Worm (Caenorhabditis elegans) whole organism, young adult: ENCODE results near the gene cest-10.

ENCODE experiments used
- B0261.1 ChIP-seq: sonication (generic microtip); optimal IDR thresholded peaks from 2 replicates; lab custom pipeline; 2016; ENCODE audit warnings: mild to moderate bottlenecking, missing genetic modification characterization, moderate library complexity, missing compliant biosample characterization
- C06A6.2 ChIP-seq: fragments of 200-800 bp; sonication (Bioruptor generic); conservative IDR thresholded peaks from 2 replicates; pipeline ENCODE4 v1.3.6; 2022; ENCODE audit warnings: missing genetic modification characterization, missing compliant biosample characterization
- F22D6.2 ChIP-seq: sonication (generic microtip); optimal IDR thresholded peaks from 2 replicates; lab custom pipeline; 2016; ENCODE audit warnings: mild to moderate bottlenecking, missing genetic modification characterization, missing compliant biosample characterization
- F23B12.7 ChIP-seq: sonication (generic microtip); optimal IDR thresholded peaks from 2 replicates; lab custom pipeline; 2017; ENCODE audit warnings: missing genetic modification characterization, mild to moderate bottlenecking, missing compliant biosample characterization, antibody characterized with exemption, moderate library complexity; ENCODE audit not compliant: insufficient read depth
- F33H1.4 ChIP-seq: fragments of 200-800 bp; sonication (Bioruptor generic); IDR thresholded peaks from 2 replicates; pipeline ENCODE4 v1.3.6; 2022; ENCODE audit warnings: missing genetic modification reagents, missing genetic modification characterization, missing compliant biosample characterization
- F52B5.7 ChIP-seq: sonication (generic microtip); optimal IDR thresholded peaks from 2 replicates; lab custom pipeline; 2016; ENCODE audit warnings: mild to moderate bottlenecking, missing genetic modification characterization, missing compliant biosample characterization
- F55B11.4 ChIP-seq: sonication (generic microtip); optimal IDR thresholded peaks from 2 replicates; lab custom pipeline; 2016; ENCODE audit warnings: missing compliant biosample characterization, missing genetic modification characterization, borderline replicate concordance; ENCODE audit not compliant: insufficient read depth
- F57C9.4 ChIP-seq: sonication (generic microtip); optimal IDR thresholded peaks from 2 replicates; lab custom pipeline; 2017; ENCODE audit warnings: mild to moderate bottlenecking, missing genetic modification characterization, missing compliant biosample characterization
- K11D2.4 ChIP-seq: fragments of 200-800 bp; sonication (Bioruptor generic); IDR thresholded peaks from 2 replicates; pipeline ENCODE4 v1.3.6; 2022; ENCODE audit warnings: missing genetic modification reagents, missing genetic modification characterization, missing compliant biosample characterization
- K12H6.12 ChIP-seq: fragments of 200-800 bp; sonication (Bioruptor generic); optimal IDR thresholded peaks from 2 replicates; lab custom pipeline; 2018; ENCODE audit warnings: mild to moderate bottlenecking, missing genetic modification characterization, missing compliant biosample characterization
- Y95B8A.8 ChIP-seq: fragments of 200-800 bp; sonication (Bioruptor generic); IDR thresholded peaks from 2 replicates; pipeline ENCODE4 v1.3.6; 2022; ENCODE audit warnings: missing genetic modification reagents, missing genetic modification characterization, missing compliant biosample characterization
- athp-1 ChIP-seq: sonication (generic microtip); optimal IDR thresholded peaks from 2 replicates; lab custom pipeline; 2017; ENCODE audit warnings: mild to moderate bottlenecking, missing genetic modification characterization, missing compliant biosample characterization
- attf-6 ChIP-seq: fragments of 200-800 bp; sonication (Bioruptor generic); IDR thresholded peaks from 2 replicates; pipeline ENCODE4 v1.3.6; 2022; ENCODE audit warnings: missing genetic modification reagents, missing genetic modification characterization, missing compliant biosample characterization
- bed-2 ChIP-seq: fragments of 200-800 bp; sonication (Bioruptor generic); IDR thresholded peaks from 2 replicates; pipeline ENCODE4 v1.3.6; 2022; ENCODE audit warnings: missing genetic modification reagents, missing genetic modification characterization, missing compliant biosample characterization
- cebp-2 ChIP-seq: fragments of 200-800 bp; sonication (Bioruptor generic); IDR thresholded peaks from 2 replicates; pipeline ENCODE4 v1.3.6; 2022; ENCODE audit warnings: missing genetic modification characterization, missing compliant biosample characterization
- ceh-58 ChIP-seq: fragments of 200-800 bp; sonication (Bioruptor generic); IDR thresholded peaks from 2 replicates; pipeline ENCODE4 v1.3.6; 2022; ENCODE audit warnings: missing genetic modification characterization, missing compliant biosample characterization
- ceh-79 ChIP-seq: sonication (generic microtip); optimal IDR thresholded peaks from 2 replicates; lab custom pipeline; 2017; ENCODE audit warnings: mild to moderate bottlenecking, missing genetic modification characterization, missing compliant biosample characterization
- ceh-91 ChIP-seq: fragments of 200-800 bp; sonication (Bioruptor generic); IDR thresholded peaks from 2 replicates; pipeline ENCODE4 v1.3.6; 2022; ENCODE audit warnings: missing genetic modification reagents, missing genetic modification characterization, missing compliant biosample characterization
- die-1 ChIP-seq: sonication (generic microtip); optimal IDR thresholded peaks from 2 replicates; lab custom pipeline; 2016; ENCODE audit warnings: missing genotype, mild to moderate bottlenecking, missing genetic modification characterization, missing compliant biosample characterization
- dpff-1 ChIP-seq: sonication (generic microtip); optimal IDR thresholded peaks from 2 replicates; lab custom pipeline; 2017; ENCODE audit warnings: mild to moderate bottlenecking, missing genetic modification characterization, missing compliant biosample characterization
- ets-4 ChIP-seq: fragments of 200-800 bp; sonication (Bioruptor generic); optimal IDR thresholded peaks from 2 replicates; lab custom pipeline; 2018; ENCODE audit warnings: mild to moderate bottlenecking, missing genetic modification characterization, missing compliant biosample characterization
- hlh-12 ChIP-seq: sonication (generic microtip); optimal IDR thresholded peaks from 2 replicates; lab custom pipeline; 2016; ENCODE audit warnings: missing genetic modification characterization, missing compliant biosample characterization
- hmg-20 ChIP-seq: fragments of 200-800 bp; sonication (Bioruptor generic); IDR thresholded peaks from 2 replicates; pipeline ENCODE4 v1.3.6; 2022; ENCODE audit warnings: missing genetic modification reagents, missing genetic modification characterization, missing compliant biosample characterization
- lin-26 ChIP-seq: fragments of 200-800 bp; sonication (Bioruptor generic); IDR thresholded peaks from 2 replicates; pipeline ENCODE4 v1.3.6; 2022; ENCODE audit warnings: missing genetic modification reagents, missing genetic modification characterization, missing compliant biosample characterization
- mcd-1 ChIP-seq: fragments of 200-800 bp; sonication (Bioruptor generic); IDR thresholded peaks from 2 replicates; pipeline ENCODE4 v1.3.6; 2022; ENCODE audit warnings: missing genetic modification reagents, missing genetic modification characterization, missing compliant biosample characterization
- mes-4 ChIP-seq: sonication (generic microtip); optimal IDR thresholded peaks from 2 replicates; lab custom pipeline; 2016; ENCODE audit warnings: missing genotype, missing genetic modification characterization, missing compliant biosample characterization
- mxl-1 ChIP-seq: sonication (generic microtip); optimal IDR thresholded peaks from 2 replicates; lab custom pipeline; 2016; ENCODE audit warnings: missing genetic modification characterization, missing compliant biosample characterization
- nfya-1 ChIP-seq: sonication (generic microtip); optimal IDR thresholded peaks from 2 replicates; lab custom pipeline; 2017; ENCODE audit warnings: antibody characterized with exemption, missing compliant biosample characterization, missing genetic modification characterization, borderline replicate concordance; ENCODE audit not compliant: insufficient read depth
- nfyb-1 ChIP-seq: fragments of 200-800 bp; sonication (Bioruptor generic); IDR thresholded peaks from 2 replicates; pipeline ENCODE4 v1.3.6; 2022; ENCODE audit warnings: missing genetic modification reagents, missing genetic modification characterization, missing compliant biosample characterization
- nhr-179 ChIP-seq: sonication (generic microtip); optimal IDR thresholded peaks from 2 replicates; lab custom pipeline; 2016; ENCODE audit warnings: mild to moderate bottlenecking, missing genetic modification characterization, missing compliant biosample characterization
- repo-1 ChIP-seq: sonication (generic microtip); optimal IDR thresholded peaks from 2 replicates; lab custom pipeline; 2017; ENCODE audit warnings: mild to moderate bottlenecking, missing genetic modification characterization, missing compliant biosample characterization
- snpc-3.4 ChIP-seq: sonication (generic microtip); optimal IDR thresholded peaks from 2 replicates; lab custom pipeline; 2017; ENCODE audit warnings: missing genetic modification characterization, mild to moderate bottlenecking, missing compliant biosample characterization, antibody characterized with exemption, moderate library complexity, missing genotype, missing genetic modification reagents
- somi-1 ChIP-seq: fragments of 200-800 bp; sonication (Bioruptor generic); optimal IDR thresholded peaks from 2 replicates; lab custom pipeline; 2018; ENCODE audit warnings: mild to moderate bottlenecking, missing genetic modification characterization, missing compliant biosample characterization
- sptf-2 ChIP-seq: fragments of 200-800 bp; sonication (Bioruptor generic); optimal IDR thresholded peaks from 2 replicates; lab custom pipeline; 2018; ENCODE audit warnings: mild to moderate bottlenecking, missing genetic modification characterization, missing compliant biosample characterization
- tlf-1 ChIP-seq: fragments of 200-800 bp; sonication (Bioruptor generic); optimal IDR thresholded peaks from 2 replicates; lab custom pipeline; 2018; ENCODE audit warnings: mild to moderate bottlenecking, missing genetic modification characterization, missing compliant biosample characterization
- unc-130 ChIP-seq: sonication (generic microtip); optimal IDR thresholded peaks from 2 replicates; lab custom pipeline; 2016; ENCODE audit warnings: missing genetic modification reagents, missing genetic modification characterization, missing compliant biosample characterization
- unc-62 ChIP-seq: fragments of 150-350 bp; optimal IDR thresholded peaks from 2 replicates; lab custom pipeline; 2014; ENCODE audit warnings: missing biosample characterization, missing genetic modification reagents, missing genetic modification characterization
- zfh-2 ChIP-seq: fragments of 200-800 bp; sonication (Bioruptor generic); conservative IDR thresholded peaks from 2 replicates; pipeline ENCODE4 v1.3.6; 2022; ENCODE audit warnings: missing genetic modification reagents, missing genetic modification characterization, missing compliant biosample characterization
- ztf-6 ChIP-seq: fragments of 200-800 bp; sonication (Bioruptor generic); IDR thresholded peaks from 2 replicates; pipeline ENCODE4 v1.3.6; 2022; ENCODE audit warnings: missing genetic modification reagents, missing genetic modification characterization, missing compliant biosample characterization

The cest-10 gene

DNA sequence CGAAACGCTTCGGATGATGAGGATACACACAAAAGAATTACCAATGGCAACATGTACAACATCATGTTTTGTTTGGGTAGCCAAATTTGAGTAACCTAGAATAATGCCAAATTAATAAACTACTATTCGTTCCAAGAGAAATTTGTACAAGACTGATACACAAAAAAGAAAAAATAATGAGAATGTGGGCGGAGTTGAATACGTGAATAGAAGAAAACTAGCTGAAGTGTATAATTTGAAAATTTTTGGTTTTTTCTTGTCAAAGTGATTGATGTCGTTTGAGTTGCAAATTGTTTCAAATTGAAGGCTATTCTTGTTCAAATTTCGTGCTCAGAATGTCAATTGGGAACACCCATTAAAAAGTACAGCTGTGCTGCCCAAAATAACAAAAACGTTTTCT, 11.4 kb downstream of the cest-10 start, which contains the start of gene R13A1.5:
Gene R13A1.5 (minus strand): TSS at position 101 of the 400 bp plus-strand sequence.
- TF ChIP-seq hmg-20 (GFP tag; lab: Robert Waterston, UW) (no peak), ceh-79 (tag; lab: Kevin White, UChicago) (no peak), hlh-12 (tag; lab: Kevin White, UChicago) (no peak), unc-62 (GFP tag; lab: Kevin White, UChicago) (no peak), K12H6.12 (no peak), die-1 (tag; lab: Kevin White, UChicago) (no peak), cebp-2 (GFP tag; lab: Robert Waterston, UW) (no peak), C06A6.2 (GFP tag; lab: Robert Waterston, UW) (no peak), mcd-1 (no peak)
- TF ChIP-seq, all 124 proteins: peak for 0

DNA sequence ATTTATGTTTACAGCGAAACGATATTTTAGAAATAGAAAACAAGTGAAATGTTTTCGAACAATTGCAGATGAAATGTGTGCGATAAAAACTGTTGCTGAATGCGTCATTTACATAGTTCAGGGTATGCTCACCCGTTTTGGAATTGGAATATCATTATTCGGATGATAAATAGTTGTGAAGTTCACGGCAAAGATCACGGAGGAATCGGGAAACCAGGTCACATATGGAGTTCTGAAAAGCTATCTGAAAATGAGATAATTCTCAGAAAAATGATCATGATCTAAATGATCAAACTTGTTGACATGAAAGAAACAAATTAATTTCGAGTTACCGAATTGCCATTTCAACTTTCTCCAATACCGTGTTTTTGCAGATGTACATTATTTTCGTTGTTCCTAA, 15.4 kb downstream of the cest-10 start, which contains the start of gene best-16:
Gene best-16 (minus strand): TSS at position 101 of the 400 bp plus-strand sequence.
- TF ChIP-seq F33H1.4 (GFP tag; lab: Robert Waterston, UW) (no peak), zfh-2 (GFP tag; lab: Robert Waterston, UW) (no peak), athp-1 (tag; lab: Kevin White, UChicago) (no peak), nfyb-1 (GFP tag; lab: Robert Waterston, UW) (no peak), somi-1 (GFP tag; lab: Kevin White, UChicago) (no peak), F52B5.7 (tag; lab: Kevin White, UChicago) (no peak), K11D2.4 (GFP tag; lab: Robert Waterston, UW) (no peak)

DNA sequence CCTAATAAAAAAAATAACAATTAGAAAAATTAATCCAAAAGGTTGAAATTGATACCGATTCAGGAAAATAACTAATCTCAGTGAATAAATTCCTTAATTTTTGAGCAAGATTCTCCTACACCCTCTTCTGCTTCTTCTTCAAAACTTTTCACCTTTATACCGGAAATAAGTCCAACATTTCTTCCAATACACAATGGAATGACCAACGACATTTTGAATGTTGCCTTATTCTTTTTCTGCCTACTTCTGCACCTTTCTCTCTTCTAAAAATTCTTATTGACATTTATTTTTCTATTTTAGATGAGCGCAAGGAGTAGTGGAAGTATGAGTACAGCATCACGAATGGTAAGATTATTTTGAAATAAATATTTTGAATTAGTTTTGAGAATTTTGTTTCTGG, 16.5 kb downstream of the cest-10 start, which contains the start of gene unc-8:
Gene unc-8 (plus strand): TSS at position 301 of the 400 bp plus-strand sequence.
- TF ChIP-seq unc-130 (GFP tag; lab: Kevin White, UChicago) (no peak), tlf-1 (no peak), bed-2 (no peak), dpff-1 (tag; lab: Kevin White, UChicago) (no peak)

DNA sequence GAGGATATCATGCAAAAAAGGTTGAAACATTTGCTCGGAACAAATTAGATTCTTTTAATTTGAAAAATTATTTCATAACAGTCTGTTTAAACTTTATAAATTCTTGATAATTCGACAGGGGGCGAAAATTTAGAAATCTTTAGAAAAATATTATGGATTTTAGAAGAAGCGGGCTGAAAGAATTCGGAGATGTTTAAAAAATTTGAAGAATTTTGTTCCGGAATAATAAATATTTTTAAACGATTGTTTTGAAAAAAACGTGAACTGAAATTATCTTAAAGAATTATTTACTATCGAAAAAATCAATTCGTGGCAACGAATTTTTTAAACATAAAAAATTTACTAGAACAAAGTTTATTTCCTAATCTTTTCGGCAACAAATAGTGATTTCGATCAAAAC, 23.3 kb downstream of the cest-10 start, which contains the start of gene R13A1.3:
Gene R13A1.3 (plus strand): TSS at position 301 of the 400 bp plus-strand sequence.
- no peak for TF ChIP-seq hlh-12 (tag; lab: Kevin White, UChicago)

DNA sequence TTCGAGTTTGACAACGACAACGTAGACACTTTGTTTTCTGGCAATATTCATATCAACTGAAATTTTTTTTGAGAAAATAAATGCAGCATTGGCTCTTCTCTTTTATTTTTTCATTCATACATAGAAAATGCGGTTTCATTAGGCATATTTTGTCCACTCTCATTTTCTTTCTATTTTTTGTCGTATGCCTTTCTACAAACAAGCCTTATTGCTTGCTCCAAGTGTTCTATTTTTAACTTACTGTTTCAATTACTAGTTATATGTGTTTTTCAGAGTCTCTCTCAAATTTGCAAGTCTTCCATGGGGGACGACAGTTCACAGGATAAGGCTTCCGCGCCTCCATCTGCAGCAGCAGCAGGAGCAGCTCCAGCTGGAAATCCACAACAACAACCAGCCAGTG, 25.6 kb downstream of the cest-10 start, which contains the start of gene kcc-1:
Gene kcc-1 (plus strand): TSS at position 301 of the 400 bp plus-strand sequence.
- TF ChIP-seq zfh-2 (GFP tag; lab: Robert Waterston, UW) (no peak), lin-26 (no peak), hmg-20 (GFP tag; lab: Robert Waterston, UW) (no peak), mxl-1 (tag; lab: Kevin White, UChicago) (no peak), mes-4 (tag; lab: Kevin White, UChicago) (no peak), B0261.1 (tag; lab: Kevin White, UChicago) (no peak), snpc-3.4 (tag; lab: Kevin White, UChicago) (no peak), cebp-2 (GFP tag; lab: Robert Waterston, UW) (no peak), ets-4 (GFP tag; lab: Kevin White, UChicago) (no peak), sptf-2 (GFP tag; lab: Kevin White, UChicago) (no peak)

DNA sequence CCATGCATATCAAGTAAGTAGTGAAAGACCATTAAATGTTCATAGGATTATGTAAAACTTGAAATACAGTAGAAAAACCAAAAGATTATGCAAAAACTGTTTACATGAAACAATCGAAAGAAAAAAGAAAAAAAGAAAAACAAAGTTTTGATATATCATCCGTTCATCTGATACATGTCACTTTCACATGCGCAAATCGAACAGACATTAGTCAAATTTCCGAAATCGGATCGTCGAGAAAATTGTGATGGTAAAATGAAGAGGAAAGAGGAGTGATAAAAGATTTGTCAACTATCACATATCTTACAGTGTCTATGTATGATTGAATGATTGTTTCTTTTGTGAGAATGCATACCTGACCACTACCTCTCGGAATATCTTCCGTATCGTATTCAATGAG, 28.6 kb downstream of the cest-10 start:
- no peak for TF ChIP-seq nfya-1 (tag; lab: Kevin White, UChicago)
- TF ChIP-seq F22D6.2 = no peak
- no peak for TF ChIP-seq lin-26
- no peak for TF ChIP-seq ztf-6 (GFP tag; lab: Robert Waterston, UW)
- no peak for TF ChIP-seq attf-6
- no peak for TF ChIP-seq Y95B8A.8 (GFP tag; lab: Robert Waterston, UW)
- no peak for TF ChIP-seq repo-1 (tag; lab: Kevin White, UChicago)
- no peak for TF ChIP-seq F55B11.4 (tag; lab: Kevin White, UChicago)
- no peak for TF ChIP-seq ceh-58 (GFP tag; lab: Robert Waterston, UW)
- no peak for TF ChIP-seq F57C9.4 (tag; lab: Kevin White, UChicago)
- TF ChIP-seq nhr-179 (tag; lab: Kevin White, UChicago) = no peak
- TF ChIP-seq F23B12.7 (tag; lab: Kevin White, UChicago) = no peak
- no peak for TF ChIP-seq nfyb-1 (GFP tag; lab: Robert Waterston, UW)
- no peak for TF ChIP-seq ceh-91 (GFP tag; lab: Robert Waterston, UW)
- no peak for TF ChIP-seq mes-4 (tag; lab: Kevin White, UChicago)
- TF ChIP-seq, all 124 proteins: peak for 0
